Fruit fly (Drosophila melanogaster) whole organism, prepupa: ENCODE data around the gene Obp99b.

ENCODE experiments used
- CG10631 ChIP-seq: fragments of 200-800 bp; sonication (Bioruptor generic); optimal IDR thresholded peaks from 2 replicates; lab custom pipeline; 2016; ENCODE audit warnings: missing biosample characterization, missing genetic modification characterization
- CG10669 ChIP-seq: fragments of 200-800 bp; sonication (Bioruptor generic); optimal IDR thresholded peaks from 3 replicates; lab custom pipeline; 2018; ENCODE audit warnings: missing biosample characterization, mild to moderate bottlenecking, missing genetic modification characterization, moderate library complexity
- CG11294 ChIP-seq: fragments of 200-800 bp; sonication (Bioruptor generic); IDR thresholded peaks from 2 replicates; pipeline ENCODE4 v1.3.6; 2022; ENCODE audit warnings: missing biosample characterization, missing genetic modification characterization
- CG11762 ChIP-seq: fragments of 200-800 bp; sonication (Bioruptor generic); optimal IDR thresholded peaks from 3 replicates; lab custom pipeline; 2016; ENCODE audit warnings: missing biosample characterization, missing genetic modification characterization; ENCODE audit not compliant: insufficient read depth
- CG11902 ChIP-seq: fragments of 200-800 bp; sonication (Bioruptor generic); optimal IDR thresholded peaks from 3 replicates; lab custom pipeline; 2016; ENCODE audit warnings: missing biosample characterization, missing genetic modification characterization
- CG15336 ChIP-seq: fragments of 200-800 bp; sonication (Bioruptor generic); IDR thresholded peaks from 2 replicates; pipeline ENCODE4 v1.3.6; 2022; ENCODE audit warnings: missing biosample characterization, missing genetic modification characterization
- CG1621 ChIP-seq: fragments of 200-800 bp; sonication (Bioruptor generic); optimal IDR thresholded peaks from 3 replicates; lab custom pipeline; 2018; ENCODE audit warnings: missing biosample characterization, mild to moderate bottlenecking, missing genetic modification characterization
- CG3032 ChIP-seq: fragments of 200-800 bp; optimal IDR thresholded peaks from 2 replicates; lab custom pipeline; 2019; ENCODE audit warnings: missing biosample characterization, mild to moderate bottlenecking, missing genetic modification characterization, moderate library complexity
- CG31627 ChIP-seq: fragments of 200-800 bp; sonication (Bioruptor generic); optimal IDR thresholded peaks from 3 replicates; lab custom pipeline; 2016; ENCODE audit warnings: missing biosample characterization, missing genetic modification characterization
- CG32006 ChIP-seq: fragments of 200-800 bp; sonication (Bioruptor generic); optimal IDR thresholded peaks from 3 replicates; lab custom pipeline; 2017; ENCODE audit warnings: missing biosample characterization, mild to moderate bottlenecking, missing genetic modification characterization
- CG3919 ChIP-seq: fragments of 200-800 bp; sonication (Bioruptor generic); optimal IDR thresholded peaks from 3 replicates; lab custom pipeline; 2016; ENCODE audit warnings: missing biosample characterization, missing genetic modification characterization
- CG4318 ChIP-seq: fragments of 200-800 bp; sonication (Bioruptor generic); optimal IDR thresholded peaks from 3 replicates; lab custom pipeline; 2017; ENCODE audit warnings: missing biosample characterization, mild to moderate bottlenecking, missing genetic modification characterization
- CG6163 ChIP-seq: fragments of 200-800 bp; sonication (Bioruptor generic); IDR thresholded peaks from 3 replicates; pipeline ENCODE4 v1.3.6; 2022; ENCODE audit warnings: missing biosample characterization, missing genetic modification characterization
- CG6276 ChIP-seq: fragments of 200-800 bp; sonication (Bioruptor generic); optimal IDR thresholded peaks from 2 replicates; lab custom pipeline; 2017; ENCODE audit warnings: missing biosample characterization, mild to moderate bottlenecking, missing genetic modification characterization
- CG6792 ChIP-seq: fragments of 200-800 bp; sonication (Bioruptor generic); optimal IDR thresholded peaks from 3 replicates; lab custom pipeline; 2016; ENCODE audit warnings: missing biosample characterization, missing genetic modification characterization
- CG6808 ChIP-seq: fragments of 200-800 bp; sonication (Bioruptor generic); optimal IDR thresholded peaks from 3 replicates; lab custom pipeline; 2017; ENCODE audit warnings: missing biosample characterization, missing genetic modification characterization, mild to moderate bottlenecking, moderate library complexity, missing genetic modification reagents
- CG6854 ChIP-seq: fragments of 200-800 bp; sonication (Bioruptor generic); optimal IDR thresholded peaks from 2 replicates; lab custom pipeline; 2017; ENCODE audit warnings: missing biosample characterization, mild to moderate bottlenecking, missing genetic modification characterization
- CG8119 ChIP-seq: fragments of 200-800 bp; sonication (Bioruptor generic); IDR thresholded peaks from 3 replicates; pipeline ENCODE4 v1.3.6; 2022; ENCODE audit warnings: missing biosample characterization, missing genetic modification characterization
- CG8319 ChIP-seq: fragments of 200-800 bp; sonication (Bioruptor generic); optimal IDR thresholded peaks from 3 replicates; lab custom pipeline; 2016; ENCODE audit warnings: missing biosample characterization, missing genetic modification characterization
- Eip75B ChIP-seq: fragments of 200-800 bp; sonication (Bioruptor generic); optimal IDR thresholded peaks from 3 replicates; lab custom pipeline; 2016; ENCODE audit warnings: missing biosample characterization, missing genetic modification characterization
- Eip78C ChIP-seq: fragments of 200-800 bp; sonication (Bioruptor generic); peaks from one replicate; lab custom pipeline; 2016; ENCODE audit warnings: missing biosample characterization, missing genetic modification characterization
- Ets96B ChIP-seq: fragments of 200-800 bp; optimal IDR thresholded peaks from 2 replicates; lab custom pipeline; 2019; ENCODE audit warnings: missing biosample characterization, mild to moderate bottlenecking, missing genetic modification characterization, moderate library complexity
- Hr38 ChIP-seq: sonication (Bioruptor generic); optimal IDR thresholded peaks from 2 replicates; lab custom pipeline; 2016; ENCODE audit warnings: missing biosample characterization, missing genetic modification characterization
- Hr4 ChIP-seq: fragments of 200-800 bp; sonication (Bioruptor generic); optimal IDR thresholded peaks from 3 replicates; lab custom pipeline; 2016; ENCODE audit warnings: missing biosample characterization, missing genetic modification characterization
- Lpt ChIP-seq: fragments of 200-800 bp; sonication (Bioruptor generic); optimal IDR thresholded peaks from 3 replicates; lab custom pipeline; 2016; ENCODE audit warnings: missing biosample characterization, missing genetic modification characterization
- Met ChIP-seq: fragments of 200-800 bp; sonication (Bioruptor generic); optimal IDR thresholded peaks from 3 replicates; lab custom pipeline; 2016; ENCODE audit warnings: missing biosample characterization, missing genetic modification characterization
- Smox ChIP-seq: fragments of 200-800 bp; sonication (Bioruptor generic); optimal IDR thresholded peaks from 3 replicates; lab custom pipeline; 2016; ENCODE audit warnings: missing biosample characterization, missing genetic modification characterization
- Sox102F ChIP-seq: fragments of 200-800 bp; sonication (Bioruptor generic); optimal IDR thresholded peaks from 2 replicates; lab custom pipeline; 2016; ENCODE audit warnings: missing biosample characterization, mild to moderate bottlenecking, missing genetic modification characterization
- Sox14 ChIP-seq: fragments of 200-800 bp; sonication (Bioruptor generic); optimal IDR thresholded peaks from 3 replicates; lab custom pipeline; 2016; ENCODE audit warnings: missing biosample characterization, missing genetic modification characterization
- Sox15 ChIP-seq: fragments of 200-800 bp; sonication (Bioruptor generic); optimal IDR thresholded peaks from 3 replicates; lab custom pipeline; 2016; ENCODE audit warnings: missing biosample characterization, missing genetic modification characterization
- achi ChIP-seq: fragments of 200-800 bp; sonication (Bioruptor generic); optimal IDR thresholded peaks from 3 replicates; lab custom pipeline; 2016; ENCODE audit warnings: missing biosample characterization, missing genetic modification characterization
- acj6 ChIP-seq: fragments of 200-800 bp; sonication (Bioruptor generic); optimal IDR thresholded peaks from 3 replicates; lab custom pipeline; 2016; ENCODE audit warnings: missing biosample characterization, missing genetic modification characterization
- cyc ChIP-seq: fragments of 200-800 bp; sonication (Bioruptor generic); optimal IDR thresholded peaks from 3 replicates; lab custom pipeline; 2016; ENCODE audit warnings: missing biosample characterization, missing genetic modification characterization
- dsx ChIP-seq: fragments of 200-800 bp; optimal IDR thresholded peaks from 3 replicates; lab custom pipeline; 2019; ENCODE audit warnings: missing biosample characterization, mild to moderate bottlenecking, missing genetic modification characterization, moderate library complexity; ENCODE audit not compliant: poor library complexity, severe bottlenecking
- eg ChIP-seq: fragments of 200-800 bp; sonication (Bioruptor generic); IDR thresholded peaks from 3 replicates; pipeline ENCODE4 v1.3.6; 2022; ENCODE audit warnings: missing biosample characterization, missing genetic modification characterization
- esn ChIP-seq: fragments of 200-800 bp; sonication (Bioruptor generic); optimal IDR thresholded peaks from 2 replicates; lab custom pipeline; 2016; ENCODE audit warnings: missing biosample characterization, mild to moderate bottlenecking, missing genetic modification characterization, moderate library complexity
- fd59A ChIP-seq: fragments of 200-800 bp; sonication (Bioruptor generic); optimal IDR thresholded peaks from 2 replicates; lab custom pipeline; 2017; ENCODE audit warnings: missing biosample characterization, mild to moderate bottlenecking, missing genetic modification characterization, missing genetic modification reagents
- fd85E ChIP-seq: fragments of 200-800 bp; sonication (Bioruptor generic); optimal IDR thresholded peaks from 3 replicates; lab custom pipeline; 2016; ENCODE audit warnings: missing biosample characterization, missing genetic modification characterization
- lz ChIP-seq: fragments of 200-800 bp; sonication (Bioruptor generic); optimal IDR thresholded peaks from 3 replicates; lab custom pipeline; 2016; ENCODE audit warnings: missing biosample characterization, missing genetic modification characterization
- pdm3 ChIP-seq: fragments of 200-800 bp; sonication (Bioruptor generic); optimal IDR thresholded peaks from 3 replicates; lab custom pipeline; 2016; ENCODE audit warnings: missing biosample characterization, missing genetic modification characterization
- ss ChIP-seq, 2 experiments: fragments of 200-800 bp; sonication (Bioruptor generic); optimal IDR thresholded peaks; 2 replicates in 1 of 2; 3 replicates in 1 of 2; lab custom pipeline; 2017 to 2018; ENCODE audit warnings: mild to moderate bottlenecking in 2 of 2, missing biosample characterization in 2 of 2, missing genetic modification characterization in 2 of 2, moderate library complexity in 1 of 2
- svp ChIP-seq: fragments of 200-800 bp; sonication (Bioruptor generic); peaks from one replicate; lab custom pipeline; 2016; ENCODE audit warnings: missing biosample characterization, missing genetic modification characterization
- topi ChIP-seq: fragments of 200-800 bp; sonication (Bioruptor generic); optimal IDR thresholded peaks from 3 replicates; lab custom pipeline; 2016; ENCODE audit warnings: missing biosample characterization, missing genetic modification characterization
- vri ChIP-seq: fragments of 200-800 bp; sonication (Bioruptor generic); optimal IDR thresholded peaks from 3 replicates; lab custom pipeline; 2016; ENCODE audit warnings: missing biosample characterization, mild to moderate bottlenecking, missing genetic modification characterization

Obp99b gene

DNA sequence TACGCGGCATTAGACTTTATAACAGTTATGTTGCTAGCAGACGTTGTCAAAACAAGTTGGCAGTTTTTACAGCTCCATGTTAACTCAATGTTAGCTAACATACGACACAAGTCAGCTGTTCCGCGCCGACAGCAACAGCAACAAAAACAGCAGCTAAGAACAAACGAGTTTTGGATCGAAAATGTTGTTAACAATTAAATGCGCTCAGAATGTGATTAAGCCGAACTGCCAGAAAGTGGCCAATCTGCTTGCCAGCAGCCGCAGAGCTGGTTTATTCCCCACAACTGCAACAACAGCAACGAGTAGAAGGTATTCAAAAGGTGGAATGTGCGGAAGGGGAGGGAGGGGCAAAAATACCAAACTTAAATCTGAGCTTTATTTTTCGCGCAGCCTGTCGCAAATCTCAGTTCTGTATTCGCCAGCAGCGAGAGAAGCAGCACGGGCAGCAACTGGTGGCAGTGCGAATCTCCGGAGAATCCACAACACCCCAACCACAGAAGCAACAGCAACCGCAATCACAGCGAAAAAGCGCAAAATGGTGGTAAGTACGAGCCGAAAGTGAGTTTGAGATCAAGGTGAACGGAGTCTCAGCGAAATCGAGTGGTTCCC, 6.5 kb upstream of the Obp99b start, which contains the start of gene Pcd (continued):
- TF ChIP-seq CG3032 (tag; lab: Kevin White, UChicago) (no peak), CG6808 (no peak), CG31627 (no peak), Eip78C (GFP tag; lab: Kevin White, UChicago) (peak; percentile 45), fd85E (GFP tag; lab: Kevin White, UChicago) (no peak), CG11294 (GFP tag; lab: Robert Waterston, UW) (no peak), lz (GFP tag; lab: Kevin White, UChicago) (no peak), topi (GFP tag; lab: Kevin White, UChicago) (no peak), CG6276 (no peak), CG4318 (no peak), fd59A (GFP tag; lab: Kevin White, UChicago) (no peak), pdm3 (GFP tag; lab: Kevin White, UChicago) (no peak), CG8119 (GFP tag; lab: Robert Waterston, UW) (no peak), CG11762 (no peak), CG11902 (no peak), Hr38 (GFP tag; lab: Kevin White, UChicago) (no peak), CG1621 (tag; lab: Kevin White, UChicago) (peak; percentile 76), CG8319 (no peak), CG6792 (GFP tag; lab: Kevin White, UChicago) (no peak), CG32006 (GFP tag; lab: Kevin White, UChicago) (no peak), Smox (GFP tag; lab: Kevin White, UChicago) (no peak), Lpt (no peak), CG10631 (GFP tag; lab: Kevin White, UChicago) (no peak), CG6854 (GFP tag; lab: Kevin White, UChicago) (peak; percentile 67), cyc (no peak), CG3919 (GFP tag; lab: Kevin White, UChicago) (no peak), achi (GFP tag; lab: Kevin White, UChicago) (no peak), Ets96B (no peak)

DNA sequence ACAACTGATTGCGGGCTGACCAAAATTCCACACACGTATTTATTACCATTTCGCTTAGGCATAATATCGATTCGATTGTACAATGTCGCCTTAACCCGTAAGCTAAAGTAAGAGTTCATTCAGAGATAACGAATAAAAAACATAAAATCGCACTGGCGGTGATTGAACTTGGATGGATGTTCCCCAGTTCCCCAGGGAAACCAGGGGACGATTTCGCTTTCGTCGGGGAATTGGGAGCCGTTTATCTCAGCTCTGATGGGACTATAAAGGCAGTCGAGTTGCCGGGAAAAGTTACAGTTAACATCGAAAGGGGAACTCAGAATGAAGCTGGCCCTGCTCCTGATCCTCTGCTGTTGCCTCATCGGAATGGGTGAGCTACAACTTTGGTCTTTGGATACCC, 5.5 kb upstream of the Obp99b start, which contains the start of gene CG34296:
TSS of gene CG34296 (plus strand) at position 301 of the 400 bp plus-strand sequence.
- TF ChIP-seq acj6 (GFP tag; lab: Kevin White, UChicago) (no peak), Sox15 (GFP tag; lab: Kevin White, UChicago) (no peak), Met (GFP tag; lab: Kevin White, UChicago) (no peak), fd59A (GFP tag; lab: Kevin White, UChicago) (no peak), dsx (GFP tag; lab: Kevin White, UChicago) (no peak), Ets96B (no peak), vri (GFP tag; lab: Kevin White, UChicago) (no peak), Eip75B (GFP tag; lab: Kevin White, UChicago) (no peak), CG10669 (GFP tag; lab: Kevin White, UChicago) (no peak), achi (GFP tag; lab: Kevin White, UChicago) (no peak), cyc (no peak), Hr4 (no peak), Hr38 (GFP tag; lab: Kevin White, UChicago) (no peak), Sox14 (no peak), lz (GFP tag; lab: Kevin White, UChicago) (no peak), svp (no peak), CG6808 (no peak), Sox102F (GFP tag; lab: Kevin White, UChicago) (no peak)

DNA sequence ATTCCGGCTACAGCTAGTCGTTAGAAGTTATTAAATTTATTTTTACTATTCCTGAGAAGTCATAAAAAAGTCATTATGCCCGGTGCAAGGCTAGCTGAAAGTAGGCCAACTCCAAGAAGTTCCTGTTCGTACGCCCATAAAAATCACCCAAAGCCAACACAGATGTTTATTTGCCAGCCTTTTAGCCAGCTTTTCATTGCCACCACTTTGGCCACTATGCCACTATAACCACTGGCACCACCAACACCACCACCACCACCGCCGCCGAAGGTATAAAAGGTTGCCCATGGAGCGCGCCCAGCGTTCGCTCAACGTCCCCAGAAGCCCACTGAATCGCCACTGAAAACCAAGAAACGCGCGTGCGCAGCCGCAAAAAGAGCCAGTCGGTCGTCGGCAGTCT, 1.7 kb upstream of the Obp99b start, which contains the start of gene CG15506:
TSS of gene CG15506 (plus strand) at position 301 of the 400 bp plus-strand sequence.
- TF ChIP-seq fd85E (GFP tag; lab: Kevin White, UChicago) = no peak
- 0 out of 3 replicates have a peak, but pooled peaks have one; percentile 25 for TF ChIP-seq CG8119 (GFP tag; lab: Robert Waterston, UW)
- TF ChIP-seq ss (GFP tag; optimal IDR thresholded peaks at IDR 0.05; lab: Kevin White, UChicago) = peak in 1 of 2 experiments; percentile 33
- TF ChIP-seq esn (GFP tag; lab: Kevin White, UChicago) = no peak
- TF ChIP-seq CG6163 (GFP tag; lab: Robert Waterston, UW) = 0 out of 3 replicates have a peak, but pooled peaks have one; percentile 11
- TF ChIP-seq CG15336 (GFP tag; lab: Robert Waterston, UW) = 0 out of 2 replicates have a peak, but pooled peaks have one; percentile 7
- TF ChIP-seq eg = 0 out of 3 replicates have a peak, but pooled peaks have one; percentile 36
